Worm (Caenorhabditis elegans) whole organism, L4/young adult: Measurements from ENCODE around the gene Y105C5A.26.
A peak's percentile ranks its signal among the peaks of the same experiment; 100 is the strongest.
"Not testable (repeated sequence)": the region's sequence is repeated elsewhere in the genome, so short reads cannot be mapped to it uniquely, and the experiment has no call there.

Source experiments
- W03F9.2 ChIP-seq: fragments of 150-350 bp; optimal IDR thresholded peaks from 2 replicates; lab custom pipeline; 2014; ENCODE audit warnings: missing biosample characterization, missing genetic modification characterization
- dao-5 ChIP-seq: sonication (generic microtip); optimal IDR thresholded peaks from 2 replicates; lab custom pipeline; 2016; ENCODE audit warnings: missing genotype, missing genetic modification characterization, moderate library complexity, missing compliant biosample characterization
- him-1 ChIP-seq: sonication (generic microtip); optimal IDR thresholded peaks from 2 replicates; lab custom pipeline; 2016; ENCODE audit warnings: missing genotype, missing genetic modification reagents, missing genetic modification characterization, missing compliant biosample characterization

The Y105C5A.26 gene

DNA sequence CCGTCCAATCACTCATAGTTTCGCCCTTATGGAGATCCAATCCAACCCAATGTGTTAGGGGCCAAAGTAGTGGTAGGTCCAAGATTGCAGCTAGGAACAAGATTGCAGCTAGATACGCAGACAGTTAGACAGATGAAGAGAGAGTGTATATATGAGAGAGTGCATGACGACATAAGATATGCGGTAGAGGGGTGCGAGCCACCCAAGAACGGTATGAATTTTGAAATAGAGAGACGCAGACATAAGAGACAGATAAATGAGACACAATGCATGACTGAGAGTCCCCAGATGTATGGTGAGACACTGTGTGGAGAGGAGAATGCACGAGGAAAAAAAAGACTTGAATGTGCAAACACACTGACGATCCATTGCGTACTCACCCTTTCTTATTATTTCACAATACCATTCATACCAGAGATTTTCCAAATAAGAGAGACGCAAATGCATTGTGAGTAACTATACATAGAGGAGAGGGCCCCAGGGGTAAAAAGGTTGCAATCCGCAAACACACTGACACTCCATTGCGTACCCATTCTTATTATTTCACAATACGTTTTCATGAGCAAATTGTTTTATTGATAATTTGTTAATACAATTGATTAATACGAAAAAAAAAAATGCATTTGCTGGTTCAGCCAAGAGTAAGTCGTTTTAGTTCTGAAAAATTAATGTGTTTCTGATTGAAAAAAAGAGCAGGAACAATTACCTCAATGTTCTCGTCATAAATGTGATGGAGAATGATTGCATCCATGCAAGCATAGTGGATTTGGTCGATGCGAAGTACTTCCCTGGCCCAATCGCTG lies 34.7 kb downstream of the Y105C5A.26 start, which contains the start of the genes Y105C5A.1268 and Y105C5A.1272:
Y105C5A.1268 (minus strand) TSS at position 51 of the 803 bp plus-strand sequence.
Y105C5A.1272 (plus strand) TSS at position 575 of the 803 bp plus-strand sequence.
- TF ChIP-seq him-1 (tag; lab: Kevin White, UChicago): peak; percentile 65

DNA sequence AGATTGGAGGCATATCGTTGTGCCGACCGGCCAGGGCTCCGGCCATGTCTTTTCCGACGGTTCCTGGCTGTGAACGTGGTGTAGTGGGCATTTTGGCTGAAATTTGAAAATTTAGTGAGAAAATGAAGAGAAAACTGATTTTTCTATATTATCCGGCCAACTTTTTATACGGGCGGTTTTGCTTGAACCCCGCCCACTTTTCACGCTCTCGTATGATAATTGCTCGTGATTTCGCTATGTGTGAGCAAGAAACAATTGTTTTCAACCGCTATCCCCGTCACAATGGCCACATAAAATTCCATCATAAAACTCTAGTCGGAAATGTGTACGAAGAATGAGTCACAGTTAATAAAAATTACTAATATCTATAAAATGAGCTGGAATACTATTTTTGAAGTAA lies 39.6 kb downstream of the Y105C5A.26 start, which contains the start of gene Y105C5A.12:
Y105C5A.12 (minus strand) TSS at position 101 of the 400 bp plus-strand sequence.
- TF ChIP-seq W03F9.2, dao-5, him-1 (tag; lab: Kevin White, UChicago): not testable (repeated sequence)

DNA sequence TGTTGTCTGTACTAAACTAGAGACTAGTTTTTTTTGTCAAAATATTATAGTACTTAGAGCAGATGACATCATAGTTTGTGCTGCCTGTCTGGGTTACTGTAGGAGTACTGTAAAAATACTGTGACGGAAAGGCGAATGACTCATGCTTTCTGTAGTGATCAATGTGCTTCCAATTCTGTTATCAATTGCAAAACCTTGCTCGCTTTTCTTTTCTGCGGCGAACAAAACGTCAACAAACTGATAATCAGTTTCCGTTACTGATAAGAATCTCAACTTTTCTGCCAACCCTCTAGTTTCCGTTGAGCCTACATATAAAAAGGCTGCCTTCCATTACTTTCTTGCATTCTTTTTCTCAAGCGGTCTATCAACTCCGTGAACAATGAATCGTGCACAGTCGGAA lies 40.5 kb downstream of the Y105C5A.26 start, which contains the start of gene Y105C5A.13:
Y105C5A.13 (plus strand) TSS at position 380 of the 400 bp plus-strand sequence.
- TF ChIP-seq him-1 (tag; lab: Kevin White, UChicago) (no peak), dao-5 (tag; lab: Kevin White, UChicago) (no peak), W03F9.2 (tag; lab: Kevin White, UChicago) (no peak)

DNA sequence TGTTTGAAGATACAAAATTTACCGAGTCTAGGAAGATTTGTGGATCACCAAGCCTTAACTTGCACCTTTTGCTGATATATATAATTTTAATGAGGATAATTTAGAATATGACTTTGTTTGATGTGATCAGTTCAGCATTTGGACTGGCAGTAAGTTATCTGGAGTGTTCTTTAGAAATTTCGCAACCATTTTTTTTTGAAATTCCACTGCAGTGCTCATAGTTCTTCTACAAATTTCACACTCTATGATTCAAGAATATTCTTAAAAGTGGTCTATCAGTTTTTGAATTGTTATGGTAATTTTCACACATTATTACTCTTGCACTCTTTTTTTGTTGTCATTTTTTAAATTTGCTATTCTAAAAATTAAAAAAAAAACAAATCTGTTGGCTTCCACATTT lies 42.1 kb downstream of the Y105C5A.26 start:
- TF ChIP-seq dao-5 (tag; lab: Kevin White, UChicago): no peak
- TF ChIP-seq him-1 (tag; lab: Kevin White, UChicago): no peak
- TF ChIP-seq W03F9.2 (tag; lab: Kevin White, UChicago): no peak

DNA sequence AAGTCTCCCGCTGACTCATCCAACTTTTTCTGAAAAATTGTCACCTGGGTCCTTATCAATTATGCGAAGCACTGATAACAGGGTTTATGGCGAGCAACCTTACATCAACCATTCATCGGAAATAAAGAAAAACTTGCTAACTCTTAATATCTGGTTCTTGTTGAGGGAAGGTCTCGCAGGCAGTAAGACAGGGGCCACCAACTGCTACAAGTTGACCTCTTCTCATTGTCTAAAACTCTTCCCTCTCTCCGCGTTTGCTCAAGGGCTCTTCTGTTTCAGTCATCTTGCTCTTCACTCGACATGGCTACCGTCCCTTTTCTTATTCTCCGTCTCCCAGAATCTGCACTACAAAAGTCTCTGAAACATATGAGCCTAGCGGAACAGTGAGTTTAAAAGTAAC lies 45.9 kb downstream of the Y105C5A.26 start, which contains the start of gene Y105C5A.10:
Y105C5A.10 (plus strand) TSS at position 301 of the 400 bp plus-strand sequence.
- TF ChIP-seq W03F9.2, him-1, dao-5 (tag; lab: Kevin White, UChicago): not testable (repeated sequence)

DNA sequence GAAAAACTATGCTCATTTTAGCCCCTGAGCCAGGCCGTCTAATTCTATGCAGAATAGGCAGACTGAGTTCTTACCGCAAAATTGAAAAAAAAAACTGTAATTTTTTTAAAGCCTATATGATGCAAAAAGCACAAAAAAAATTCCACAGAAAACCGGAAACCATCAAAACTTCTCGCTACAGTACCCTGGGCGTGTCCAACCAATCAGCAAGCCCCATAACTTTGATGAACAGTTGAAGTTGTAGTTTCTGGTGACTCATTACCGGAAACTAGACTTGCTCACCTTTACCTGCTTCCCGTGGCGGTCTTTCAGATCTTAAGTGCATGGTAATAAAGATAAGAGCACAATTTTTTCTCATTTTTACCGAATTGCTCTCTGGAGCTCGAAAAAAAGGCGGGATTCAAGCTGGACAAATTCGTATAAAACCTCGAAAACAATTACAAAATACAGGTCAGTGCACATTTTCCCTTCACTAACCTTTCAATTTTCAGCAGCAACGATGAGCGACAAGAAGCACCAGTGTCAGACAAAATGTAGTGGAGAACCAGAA lies 47.0 kb downstream of the Y105C5A.26 start, which contains the start of gene Y105C5A.1274:
Y105C5A.1274 (plus strand) TSS at position 500 of the 550 bp plus-strand sequence.
- not testable (repeated sequence) for TF ChIP-seq dao-5, him-1, W03F9.2 (tag; lab: Kevin White, UChicago)
